Fruit fly (Drosophila melanogaster): Measurements from ENCODE around the gene Syx17.

DNA sequence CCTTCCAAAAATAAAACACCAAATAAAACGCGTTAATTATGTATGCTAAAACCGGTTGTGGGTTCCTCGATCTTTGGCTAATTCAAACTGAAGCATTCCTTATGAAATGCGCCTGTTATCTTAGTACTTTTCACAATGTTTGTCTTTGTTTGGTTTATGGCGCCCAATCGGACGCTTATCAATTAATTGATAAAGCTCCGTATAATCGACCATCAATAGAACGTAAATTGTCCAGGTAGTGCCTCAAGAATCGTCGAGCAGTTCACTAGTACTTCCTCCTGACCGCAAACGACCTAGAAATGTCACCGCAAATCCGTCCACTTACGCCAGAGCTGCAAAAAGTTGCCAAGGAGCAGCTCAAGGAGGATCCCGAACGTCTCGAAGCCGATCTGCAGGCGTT, 38.1 kb upstream of the Syx17 start, which contains the start of gene CG33514:
- TF ChIP-seq h (GFP tag; optimal IDR thresholded peaks at IDR 0.05) (no peak), br (GFP tag; optimal IDR thresholded peaks at IDR 0.05) (no peak), dl (GFP tag; optimal IDR thresholded peaks at IDR 0.05; ENCODE audit: insufficient read depth in 1 of 2, partially characterized antibody in 2 of 2) (no peak)
